Fruit fly (Drosophila melanogaster) whole organism, larva: ENCODE measurements around the gene CG14563.

Experiments used
- noc ChIP-seq: fragments of 200-800 bp; sonication (Bioruptor generic); optimal IDR thresholded peaks from 3 replicates; lab custom pipeline; 2019; ENCODE audit warnings: missing biosample characterization, mild to moderate bottlenecking, missing genetic modification characterization, moderate library complexity

CG14563 gene

DNA sequence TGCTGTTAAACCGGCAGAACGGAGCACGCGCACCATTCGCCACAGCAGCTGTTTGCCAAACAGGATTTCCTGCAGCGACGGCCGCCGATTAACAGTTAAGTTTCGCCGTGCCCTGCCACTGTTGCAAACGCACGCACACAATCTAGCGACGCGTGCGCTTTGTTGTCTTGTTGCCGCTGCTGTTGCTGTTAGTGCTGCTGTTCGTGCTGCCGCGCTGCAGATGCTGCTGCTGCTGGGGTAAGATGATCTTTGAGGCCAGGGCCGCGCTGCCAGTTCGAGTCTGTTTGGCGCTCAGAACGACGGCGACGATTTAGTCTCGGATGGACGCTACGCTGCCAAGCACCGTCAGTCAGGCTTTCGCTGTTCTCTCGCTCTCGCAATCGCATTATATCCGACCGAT is 33.6 kb downstream of the CG14563 start, which contains the start of gene eg:
TSS of gene eg (plus strand) at position 136 of the 400 bp plus-strand sequence.
- TF ChIP-seq noc (tag; lab: Kevin White, UChicago): no peak

- TF ChIP-seq noc (tag; lab: Kevin White, UChicago): no peak
Observed at dm6 chr3L:21808003-21808530, 34.1 kb downstream of the CG14563 start.

DNA sequence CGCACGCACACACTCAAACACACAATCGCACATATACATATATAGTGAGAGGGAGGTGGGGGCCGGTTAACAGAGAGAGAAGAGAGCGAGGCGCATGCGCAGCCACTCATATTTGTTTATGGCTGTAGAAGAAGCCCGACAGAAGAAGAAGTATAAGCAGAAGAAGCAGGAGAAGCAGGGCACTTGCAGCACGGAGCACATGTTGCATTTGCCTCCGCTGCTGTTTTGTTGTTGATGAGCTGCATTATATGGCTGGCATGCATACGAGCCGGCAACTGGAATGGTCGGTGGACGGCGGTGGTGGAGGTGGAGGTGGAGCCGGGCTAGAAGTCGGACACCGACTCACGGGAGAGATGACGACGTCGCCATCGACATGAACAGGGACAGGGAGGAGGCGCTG is 41.8 kb downstream of the CG14563 start:
- TF ChIP-seq noc (tag; lab: Kevin White, UChicago): no peak
